Fruit fly (Drosophila melanogaster) whole organism, prepupa: ENCODE results near the gene Hsp67Bc.

ENCODE experiments used
- CG10669 ChIP-seq: fragments of 200-800 bp; sonication (Bioruptor generic); optimal IDR thresholded peaks from 3 replicates; lab custom pipeline; 2018; ENCODE audit warnings: missing biosample characterization, mild to moderate bottlenecking, missing genetic modification characterization, moderate library complexity
- CG11902 ChIP-seq: fragments of 200-800 bp; sonication (Bioruptor generic); optimal IDR thresholded peaks from 3 replicates; lab custom pipeline; 2016; ENCODE audit warnings: missing biosample characterization, missing genetic modification characterization
- CG1621 ChIP-seq: fragments of 200-800 bp; sonication (Bioruptor generic); optimal IDR thresholded peaks from 3 replicates; lab custom pipeline; 2018; ENCODE audit warnings: missing biosample characterization, mild to moderate bottlenecking, missing genetic modification characterization
- CG32006 ChIP-seq: fragments of 200-800 bp; sonication (Bioruptor generic); optimal IDR thresholded peaks from 3 replicates; lab custom pipeline; 2017; ENCODE audit warnings: missing biosample characterization, mild to moderate bottlenecking, missing genetic modification characterization
- CG8119 ChIP-seq: fragments of 200-800 bp; sonication (Bioruptor generic); IDR thresholded peaks from 3 replicates; pipeline ENCODE4 v1.3.6; 2022; ENCODE audit warnings: missing biosample characterization, missing genetic modification characterization
- CG9139 ChIP-seq: fragments of 200-800 bp; sonication (Bioruptor generic); optimal IDR thresholded peaks from 3 replicates; lab custom pipeline; 2017; ENCODE audit warnings: missing biosample characterization, mild to moderate bottlenecking, missing genetic modification characterization
- Eip93F ChIP-seq: fragments of 200-800 bp; sonication (Bioruptor generic); optimal IDR thresholded peaks from 2 replicates; lab custom pipeline; 2016; ENCODE audit warnings: missing biosample characterization, mild to moderate bottlenecking, missing genetic modification characterization
- Ets96B ChIP-seq: fragments of 200-800 bp; optimal IDR thresholded peaks from 2 replicates; lab custom pipeline; 2019; ENCODE audit warnings: missing biosample characterization, mild to moderate bottlenecking, missing genetic modification characterization, moderate library complexity
- Hr38 ChIP-seq: sonication (Bioruptor generic); optimal IDR thresholded peaks from 2 replicates; lab custom pipeline; 2016; ENCODE audit warnings: missing biosample characterization, missing genetic modification characterization
- OdsH ChIP-seq: fragments of 200-800 bp; sonication (Bioruptor generic); optimal IDR thresholded peaks from 3 replicates; lab custom pipeline; 2016; ENCODE audit warnings: missing biosample characterization, missing genetic modification characterization
- Smox ChIP-seq: fragments of 200-800 bp; sonication (Bioruptor generic); optimal IDR thresholded peaks from 3 replicates; lab custom pipeline; 2016; ENCODE audit warnings: missing biosample characterization, missing genetic modification characterization
- Sox102F ChIP-seq: fragments of 200-800 bp; sonication (Bioruptor generic); optimal IDR thresholded peaks from 2 replicates; lab custom pipeline; 2016; ENCODE audit warnings: missing biosample characterization, mild to moderate bottlenecking, missing genetic modification characterization
- fd85E ChIP-seq: fragments of 200-800 bp; sonication (Bioruptor generic); optimal IDR thresholded peaks from 3 replicates; lab custom pipeline; 2016; ENCODE audit warnings: missing biosample characterization, missing genetic modification characterization
- vri ChIP-seq: fragments of 200-800 bp; sonication (Bioruptor generic); optimal IDR thresholded peaks from 3 replicates; lab custom pipeline; 2016; ENCODE audit warnings: missing biosample characterization, mild to moderate bottlenecking, missing genetic modification characterization

- TF ChIP-seq CG32006 (GFP tag; lab: Kevin White, UChicago): no peak
- no peak for TF ChIP-seq CG1621 (tag; lab: Kevin White, UChicago)
- no peak for TF ChIP-seq Sox102F (GFP tag; lab: Kevin White, UChicago)
- TF ChIP-seq CG11902 (GFP tag; lab: Kevin White, UChicago): no peak
- no peak for TF ChIP-seq Hr38 (GFP tag; lab: Kevin White, UChicago)
- no peak for TF ChIP-seq Eip93F (GFP tag; lab: Kevin White, UChicago)
- no peak for TF ChIP-seq CG10669
- TF ChIP-seq CG9139: no peak
- no peak for TF ChIP-seq fd85E (GFP tag; lab: Kevin White, UChicago)
- no peak for TF ChIP-seq vri (GFP tag; lab: Kevin White, UChicago)
- TF ChIP-seq Ets96B: no peak
- TF ChIP-seq OdsH: no peak
- no peak for TF ChIP-seq Smox
- TF ChIP-seq CG8119 (GFP tag; lab: Robert Waterston, UW): no peak
Observed at dm6 chr3L:9376573-9376972, 4.3 kb upstream of the Hsp67Bc start.
